Fruit fly (Drosophila melanogaster): Measurements from ENCODE around the gene js.

The js gene

DNA sequence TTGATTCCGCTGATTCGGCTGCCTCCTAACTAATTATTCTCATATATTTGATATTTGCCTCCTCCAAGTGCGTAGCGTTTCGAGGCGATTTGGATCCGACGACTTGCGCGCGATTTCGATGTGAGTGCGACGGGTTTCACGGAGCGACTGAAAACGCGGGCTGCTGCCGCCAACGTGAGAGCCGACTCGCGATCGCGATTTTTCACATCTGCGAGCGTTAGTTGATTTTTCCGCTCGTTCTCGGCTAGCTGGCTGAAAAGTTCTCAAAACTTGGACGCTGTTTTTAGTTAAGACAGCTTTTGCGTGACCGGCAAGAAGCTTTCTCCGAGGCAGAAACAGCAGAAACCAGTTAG is 11.3 kb downstream of the js start, which contains the start of gene CG10311 (continued):
- TF ChIP-seq CG14050 (GFP tag; IDR thresholded peaks at IDR 0.05): no peak
- TF ChIP-seq CG8359 (GFP tag; optimal IDR thresholded peaks at IDR 0.05; ENCODE audit: borderline replicate concordance): peak; percentile 99
- TF ChIP-seq Fer1 (GFP tag; optimal IDR thresholded peaks at IDR 0.05): peak; percentile 36
- TF ChIP-seq mld (GFP tag; IDR thresholded peaks at IDR 0.05; ENCODE audit: partially characterized antibody): no peak
- TF ChIP-seq Trl (optimal IDR thresholded peaks at IDR 0.05): peak in 1 of 2 experiments; percentile 46
- TF ChIP-seq Trl (GFP tag; optimal IDR thresholded peaks at IDR 0.05): no peak
- TF ChIP-seq zfh1 (GFP tag; IDR thresholded peaks at IDR 0.05): no peak
- TF ChIP-seq Dp (GFP tag; optimal IDR thresholded peaks at IDR 0.05): no peak
- no peak for TF ChIP-seq onecut (GFP tag; IDR thresholded peaks at IDR 0.05)
- TF ChIP-seq slbo (GFP tag; IDR thresholded peaks at IDR 0.05): peak; percentile 24; the same call in 1 of the 2 replicates
- TF ChIP-seq Atf6 (GFP tag; IDR thresholded peaks at IDR 0.05): 0 out of 2 replicates have a peak, but pooled peaks have one; percentile 18
- no peak for TF ChIP-seq Dfd (GFP tag; optimal IDR thresholded peaks at IDR 0.05)
- no peak for TF ChIP-seq CG10209 (GFP tag; optimal IDR thresholded peaks at IDR 0.05)
- TF ChIP-seq esg (GFP tag; conservative IDR thresholded peaks at IDR 0.05): no peak
- TF ChIP-seq Dbx (GFP tag; IDR thresholded peaks at IDR 0.05): 0 out of 3 replicates have a peak, but pooled peaks have one; percentile 30
- no peak for TF ChIP-seq Elba2 (GFP tag; optimal IDR thresholded peaks at IDR 0.05)
- TF ChIP-seq CG12769 (tag; optimal IDR thresholded peaks at IDR 0.05): no peak
- no peak for TF ChIP-seq B-H1 (GFP tag; IDR thresholded peaks at IDR 0.05)
- TF ChIP-seq CG32532 (GFP tag; IDR thresholded peaks at IDR 0.05): peak; percentile 17; the same call in 1 of the 2 replicates
- no peak for TF ChIP-seq lola (GFP tag; optimal IDR thresholded peaks at IDR 0.05)
- TF ChIP-seq CG9797 (GFP tag; optimal IDR thresholded peaks at IDR 0.05): no peak
- TF ChIP-seq CG1792 (GFP tag; optimal IDR thresholded peaks at IDR 0.05): no peak
- TF ChIP-seq sug (tag; optimal IDR thresholded peaks at IDR 0.05): peak; percentile 14
- no peak for TF ChIP-seq ap (GFP tag; IDR thresholded peaks at IDR 0.05)
- TF ChIP-seq kni (GFP tag; optimal IDR thresholded peaks at IDR 0.05): no peak
- no peak for TF ChIP-seq ken (GFP tag; IDR thresholded peaks at IDR 0.05)
- TF ChIP-seq p53 (GFP tag; optimal IDR thresholded peaks at IDR 0.05): no peak
- peak; percentile 42 for TF ChIP-seq CG13296 (GFP tag; optimal IDR thresholded peaks at IDR 0.05)
- TF ChIP-seq NFAT (GFP tag; IDR thresholded peaks at IDR 0.05): peak; percentile 28; the same call in 1 of the 2 replicates
- TF ChIP-seq CG11695 (GFP tag; IDR thresholded peaks at IDR 0.05): no peak
- TF ChIP-seq ato (GFP tag; IDR thresholded peaks at IDR 0.05; ENCODE audit: partially characterized antibody): no peak
- TF ChIP-seq Xrp1 (GFP tag; IDR thresholded peaks at IDR 0.05): 0 out of 2 replicates have a peak, but pooled peaks have one; percentile 10
- TF ChIP-seq bsh (GFP tag; optimal IDR thresholded peaks at IDR 0.05): no peak
- TF ChIP-seq vnd (GFP tag; IDR thresholded peaks at IDR 0.05; ENCODE audit: partially characterized antibody): no peak
- peak; percentile 31; the same call in 1 of the 2 replicates for TF ChIP-seq chm (GFP tag; IDR thresholded peaks at IDR 0.05)
- TF ChIP-seq NK7.1 (GFP tag; optimal IDR thresholded peaks at IDR 0.05): no peak
- no peak for TF ChIP-seq CG2889 (GFP tag; IDR thresholded peaks at IDR 0.05)
- TF ChIP-seq Jarid2 (GFP tag; optimal IDR thresholded peaks at IDR 0.05): peak; percentile 53
- no peak for TF ChIP-seq D19A (tag; optimal IDR thresholded peaks at IDR 0.05)
- TF ChIP-seq sob (GFP tag; IDR thresholded peaks at IDR 0.05): 0 out of 2 replicates have a peak, but pooled peaks have one; percentile 32
- TF ChIP-seq Hr78 (GFP tag; optimal IDR thresholded peaks at IDR 0.05): no peak
- no peak for TF ChIP-seq CG16779 (GFP tag; IDR thresholded peaks at IDR 0.05)
- no peak for TF ChIP-seq al (GFP tag; IDR thresholded peaks at IDR 0.05)
- no peak for TF ChIP-seq BtbVII (GFP tag; optimal IDR thresholded peaks at IDR 0.05)
- TF ChIP-seq CG34376 (GFP tag; optimal IDR thresholded peaks at IDR 0.05): peak; percentile 58
- TF ChIP-seq CG6683 (GFP tag; optimal IDR thresholded peaks at IDR 0.05): no peak
- no peak for TF ChIP-seq sens (GFP tag)
- no peak for TF ChIP-seq ERR (GFP tag; optimal IDR thresholded peaks at IDR 0.05)
- no peak for TF ChIP-seq CG14667 (GFP tag; IDR thresholded peaks at IDR 0.05)
- no peak for TF ChIP-seq CG11560 (tag; IDR thresholded peaks at IDR 0.05)
- TF ChIP-seq eyg (GFP tag; optimal IDR thresholded peaks at IDR 0.05): no peak
